Fruit fly (Drosophila melanogaster): ENCODE measurements around the gene CG33267.
"Not testable (repeated sequence)": the region's sequence is repeated elsewhere in the genome, so short reads cannot be mapped to it uniquely, and the experiment has no call there.

Gene CG33267

DNA sequence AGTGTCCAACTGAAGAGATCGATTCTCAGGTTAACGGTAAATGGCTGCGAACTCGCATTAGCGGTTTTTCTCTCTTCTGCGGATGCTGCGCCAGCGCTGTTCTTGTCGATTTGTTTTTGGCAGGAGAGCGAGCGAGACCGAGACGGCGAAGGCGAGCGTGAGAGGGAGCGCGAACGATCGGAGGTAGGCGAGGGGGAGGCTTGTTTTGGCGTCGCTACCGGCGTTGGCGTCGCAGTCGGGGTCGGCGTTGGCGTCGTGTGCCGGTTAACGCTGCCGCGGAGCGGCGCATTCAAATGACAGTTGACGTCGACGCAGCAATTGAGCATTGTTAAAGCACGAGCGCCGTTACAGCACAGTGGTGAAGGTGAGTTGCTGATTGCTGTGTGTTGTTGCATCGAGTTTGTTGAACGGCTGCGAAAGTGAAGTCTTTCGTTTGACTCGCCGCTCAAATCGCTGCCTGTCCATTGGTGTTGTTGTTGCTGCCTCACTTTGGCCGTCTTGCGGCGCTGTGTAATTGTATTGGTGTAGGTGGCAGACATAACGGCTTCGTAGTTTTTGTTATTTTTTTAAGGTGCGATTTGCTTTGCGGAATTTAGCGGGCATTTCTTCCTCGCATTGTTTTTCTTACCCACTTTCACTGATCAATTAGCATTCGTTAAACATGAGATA is 22.6 kb downstream of the CG33267 start:
- TF ChIP-seq usp (GFP tag; optimal IDR thresholded peaks at IDR 0.05) (no peak), Dll (optimal IDR thresholded peaks at IDR 0.05) (peak; percentile 70), psq (optimal IDR thresholded peaks at IDR 0.05) (no peak), EcR (GFP tag; optimal IDR thresholded peaks at IDR 0.05) (no peak)

- TF ChIP-seq usp (GFP tag; optimal IDR thresholded peaks at IDR 0.05) (no peak), EcR (GFP tag; optimal IDR thresholded peaks at IDR 0.05) (no peak), pan (optimal IDR thresholded peaks at IDR 0.05) (no peak), psq (optimal IDR thresholded peaks at IDR 0.05) (no peak), Dll (optimal IDR thresholded peaks at IDR 0.05) (no peak), CG8478 (optimal IDR thresholded peaks at IDR 0.05) (no peak)
Observed at dm6 chr3L:11587720-11588580, 23.7 kb downstream of the CG33267 start, which contains the start of gene rt. TSS of gene rt (minus strand) at chr3L:11587770.

DNA sequence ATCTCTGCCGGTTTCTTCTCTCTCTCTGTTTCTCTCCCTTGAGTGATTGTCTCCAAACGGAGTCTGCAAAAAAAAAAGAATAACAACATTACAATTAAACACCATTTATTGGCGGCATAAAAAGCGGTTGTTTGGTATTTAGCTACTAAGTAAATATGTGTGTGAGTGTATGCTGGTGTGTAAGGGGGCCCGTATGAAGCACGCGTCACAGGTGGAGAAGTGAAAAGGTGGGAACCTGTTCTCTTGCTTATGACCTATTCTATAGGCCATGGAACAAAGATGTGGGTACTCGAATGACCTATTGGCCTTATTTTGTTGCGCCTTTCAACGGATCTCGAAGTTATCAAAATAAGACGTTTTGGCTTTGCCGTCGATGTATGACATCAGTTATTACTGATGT is 24.3 kb downstream of the CG33267 start:
- TF ChIP-seq Dll (optimal IDR thresholded peaks at IDR 0.05) (no peak), pan (optimal IDR thresholded peaks at IDR 0.05) (no peak), usp (GFP tag; optimal IDR thresholded peaks at IDR 0.05) (no peak), EcR (GFP tag; optimal IDR thresholded peaks at IDR 0.05) (no peak), psq (optimal IDR thresholded peaks at IDR 0.05) (no peak), CG8478 (optimal IDR thresholded peaks at IDR 0.05) (no peak)

DNA sequence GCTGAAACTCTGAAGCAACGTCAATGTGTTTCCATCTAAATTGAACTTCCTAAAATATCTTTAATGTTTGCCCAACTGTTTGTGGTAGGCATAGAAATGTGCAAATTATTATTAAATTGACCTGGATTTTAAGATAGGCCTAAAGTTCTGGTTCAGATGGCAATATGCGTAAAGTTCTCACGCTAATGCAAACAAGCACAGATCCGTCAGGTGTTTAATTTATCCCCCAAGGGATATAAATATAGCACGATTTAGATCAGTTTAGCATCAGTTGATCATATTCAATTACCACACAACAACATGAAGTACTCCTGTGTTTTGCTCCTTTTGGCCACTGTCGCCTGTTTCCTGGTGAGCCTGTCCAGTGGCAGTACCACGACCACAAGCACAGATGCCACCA is 25.1 kb downstream of the CG33267 start, which contains the start of gene CG7377:
CG7377 (plus strand) TSS at position 301 of the 400 bp plus-strand sequence.
- not testable (repeated sequence) for TF ChIP-seq CG8478, Dll, pan (optimal IDR thresholded peaks at IDR 0.05)

dm6 chr3L:11591131-11591530 is 26.8 kb downstream of the CG33267 start, which contains the start of gene CG33268:
TSS of gene CG33268 (minus strand) at chr3L:11591231.
- TF ChIP-seq pan (optimal IDR thresholded peaks at IDR 0.05) (no peak), EcR (GFP tag; optimal IDR thresholded peaks at IDR 0.05) (no peak), Dll (optimal IDR thresholded peaks at IDR 0.05) (no peak), psq (optimal IDR thresholded peaks at IDR 0.05) (no peak), usp (GFP tag; optimal IDR thresholded peaks at IDR 0.05) (no peak), CG8478 (optimal IDR thresholded peaks at IDR 0.05) (no peak)

- TF ChIP-seq EcR (GFP tag; optimal IDR thresholded peaks at IDR 0.05) (no peak), CG8478 (optimal IDR thresholded peaks at IDR 0.05) (no peak), psq (optimal IDR thresholded peaks at IDR 0.05) (no peak), pan (optimal IDR thresholded peaks at IDR 0.05) (no peak), Dll (optimal IDR thresholded peaks at IDR 0.05) (no peak), usp (GFP tag; optimal IDR thresholded peaks at IDR 0.05) (no peak)
Observed at dm6 chr3L:11591803-11592202, 27.5 kb downstream of the CG33267 start.

DNA sequence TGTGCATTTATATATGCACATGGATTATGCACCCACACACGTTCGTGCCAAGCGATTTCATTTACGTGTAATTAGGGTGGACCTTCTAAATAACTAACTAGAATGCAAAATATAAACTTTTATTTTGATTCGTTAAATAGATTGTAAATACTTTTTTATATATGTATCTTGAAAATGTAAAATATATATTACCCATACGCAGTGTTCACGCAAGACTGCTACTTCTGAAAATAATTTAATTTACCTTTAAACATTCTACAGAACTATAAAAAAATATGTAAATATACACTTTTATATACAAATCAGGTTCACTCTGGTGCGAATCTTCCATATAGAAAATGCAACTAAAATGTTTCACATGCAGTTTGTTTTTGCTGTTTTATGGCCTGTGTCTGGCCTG is 29.5 kb downstream of the CG33267 start:
- TF ChIP-seq EcR (GFP tag; optimal IDR thresholded peaks at IDR 0.05) (no peak), pan (optimal IDR thresholded peaks at IDR 0.05) (no peak), usp (GFP tag; optimal IDR thresholded peaks at IDR 0.05) (no peak), Dll (optimal IDR thresholded peaks at IDR 0.05) (no peak), psq (optimal IDR thresholded peaks at IDR 0.05) (no peak), CG8478 (optimal IDR thresholded peaks at IDR 0.05) (no peak)

dm6 chr3L:11596585-11597252 is 32.4 kb downstream of the CG33267 start, which contains the start of gene CG7368:
TSS of gene CG7368 (plus strand) at chr3L:11597202.
- no peak for TF ChIP-seq Dll (optimal IDR thresholded peaks at IDR 0.05)
- TF ChIP-seq CG8478 (optimal IDR thresholded peaks at IDR 0.05): no peak
- no peak for TF ChIP-seq EcR (GFP tag; optimal IDR thresholded peaks at IDR 0.05)

- TF ChIP-seq Dll (optimal IDR thresholded peaks at IDR 0.05): no peak
- no peak for TF ChIP-seq EcR (GFP tag; optimal IDR thresholded peaks at IDR 0.05)
- no peak for TF ChIP-seq CG8478 (optimal IDR thresholded peaks at IDR 0.05)
- TF ChIP-seq psq (optimal IDR thresholded peaks at IDR 0.05): no peak
- TF ChIP-seq pan (optimal IDR thresholded peaks at IDR 0.05): no peak
- TF ChIP-seq usp (GFP tag; optimal IDR thresholded peaks at IDR 0.05): no peak
Observed at dm6 chr3L:11599255-11599654, 35.0 kb downstream of the CG33267 start.

- TF ChIP-seq usp (GFP tag; optimal IDR thresholded peaks at IDR 0.05): no peak
- no peak for TF ChIP-seq Dll (optimal IDR thresholded peaks at IDR 0.05)
- no peak for TF ChIP-seq psq (optimal IDR thresholded peaks at IDR 0.05)
- no peak for TF ChIP-seq EcR (GFP tag; optimal IDR thresholded peaks at IDR 0.05)
Observed at dm6 chr3L:11599965-11600420, 35.7 kb downstream of the CG33267 start, which contains the start of the genes CG14137 and CG46394. TSS of gene CG14137 (minus strand) at chr3L:11600065. TSS of gene CG46394 (plus strand) at chr3L:11600370.

- TF ChIP-seq Dll (optimal IDR thresholded peaks at IDR 0.05) (no peak), psq (optimal IDR thresholded peaks at IDR 0.05) (no peak), pan (optimal IDR thresholded peaks at IDR 0.05) (no peak), usp (GFP tag; optimal IDR thresholded peaks at IDR 0.05) (no peak), CG8478 (optimal IDR thresholded peaks at IDR 0.05) (no peak), EcR (GFP tag; optimal IDR thresholded peaks at IDR 0.05) (no peak)
Observed at dm6 chr3L:11601133-11601532, 36.9 kb downstream of the CG33267 start.

All from whole organism.